Fruit fly (Drosophila melanogaster) whole organism, embryonic: ENCODE data around the gene Amun.

Experiments
- CG10267 ChIP-seq: fragments of 200-800 bp; sonication (Bioruptor generic); optimal IDR thresholded peaks from 2 replicates; lab custom pipeline; 2018; ENCODE audit warnings: missing biosample characterization, mild to moderate bottlenecking, missing genetic modification characterization, moderate library complexity
- CG10959 ChIP-seq: fragments of 200-800 bp; sonication (Bioruptor generic); IDR thresholded peaks from 2 replicates; pipeline ENCODE4 v1.3.6; 2022; ENCODE audit warnings: missing biosample characterization, missing genetic modification characterization
- CG11560 ChIP-seq: fragments of 200-800 bp; sonication (Bioruptor generic); IDR thresholded peaks from 3 replicates; pipeline ENCODE4 v1.3.6; 2022; ENCODE audit warnings: missing biosample characterization, missing genetic modification characterization
- CG16815 ChIP-seq: fragments of 200-800 bp; sonication (Bioruptor generic); optimal IDR thresholded peaks from 3 replicates; lab custom pipeline; 2017; ENCODE audit warnings: missing biosample characterization, mild to moderate bottlenecking, missing genetic modification characterization
- CG17361 ChIP-seq: fragments of 200-800 bp; sonication (Bioruptor generic); IDR thresholded peaks from 3 replicates; pipeline ENCODE4 v1.3.6; 2022; ENCODE audit warnings: missing biosample characterization, missing genetic modification characterization
- CG18476 ChIP-seq: fragments of 200-800 bp; sonication (Bioruptor generic); optimal IDR thresholded peaks from 2 replicates; lab custom pipeline; 2016; ENCODE audit warnings: missing biosample characterization, mild to moderate bottlenecking, missing genetic modification characterization
- CG34376 ChIP-seq: fragments of 200-800 bp; sonication (Bioruptor generic); optimal IDR thresholded peaks from 2 replicates; lab custom pipeline; 2018; ENCODE audit warnings: missing biosample characterization, mild to moderate bottlenecking, missing genetic modification characterization
- CG3847 ChIP-seq: fragments of 200-800 bp; sonication (Bioruptor generic); IDR thresholded peaks from 2 replicates; pipeline ENCODE4 v1.3.6; 2022; ENCODE audit warnings: missing biosample characterization, missing genetic modification characterization
- CG43689 ChIP-seq: fragments of 200-800 bp; sonication (Bioruptor generic); IDR thresholded peaks from 2 replicates; pipeline ENCODE4 v1.3.6; 2022; ENCODE audit warnings: missing biosample characterization, missing genetic modification characterization
- CG4617 ChIP-seq: fragments of 200-800 bp; sonication (Bioruptor generic); optimal IDR thresholded peaks from 3 replicates; lab custom pipeline; 2016; ENCODE audit warnings: missing biosample characterization, missing genetic modification characterization, borderline replicate concordance
- CG4730 ChIP-seq: fragments of 200-800 bp; sonication (Bioruptor generic); IDR thresholded peaks from 2 replicates; pipeline ENCODE4 v1.3.6; 2022; ENCODE audit warnings: missing biosample characterization, missing genetic modification characterization
- CG6654 ChIP-seq: fragments of 200-800 bp; sonication (Bioruptor generic); optimal IDR thresholded peaks from 2 replicates; lab custom pipeline; 2017; ENCODE audit warnings: missing biosample characterization, mild to moderate bottlenecking, missing genetic modification characterization
- CG6791 ChIP-seq: fragments of 200-800 bp; sonication (Bioruptor generic); IDR thresholded peaks from 3 replicates; pipeline ENCODE4 v1.3.6; 2022; ENCODE audit warnings: missing biosample characterization, missing genetic modification characterization; ENCODE audit not compliant: partially characterized antibody
- CG7839 ChIP-seq: fragments of 200-800 bp; sonication (Bioruptor generic); optimal IDR thresholded peaks from 3 replicates; lab custom pipeline; 2018; ENCODE audit warnings: missing biosample characterization, mild to moderate bottlenecking, missing genetic modification characterization, moderate library complexity
- Chrac-16 ChIP-seq: fragments of 200-800 bp; sonication (Bioruptor generic); optimal IDR thresholded peaks from 3 replicates; lab custom pipeline; 2016; ENCODE audit warnings: missing biosample characterization, missing genetic modification characterization
- D19B ChIP-seq: fragments of 200-800 bp; sonication (Bioruptor generic); optimal IDR thresholded peaks from 2 replicates; lab custom pipeline; 2017; ENCODE audit warnings: missing biosample characterization, mild to moderate bottlenecking, missing genetic modification characterization
- E2f1 ChIP-seq: fragments of 200-800 bp; sonication (Bioruptor generic); IDR thresholded peaks from 2 replicates; pipeline ENCODE4 v1.3.6; 2022; ENCODE audit warnings: missing biosample characterization, missing genetic modification characterization
- Ets97D ChIP-seq: fragments of 200-800 bp; sonication (Bioruptor generic); optimal IDR thresholded peaks from 3 replicates; lab custom pipeline; 2016; ENCODE audit warnings: missing biosample characterization, missing genetic modification characterization
- HLH4C ChIP-seq: fragments of 200-800 bp; sonication (Bioruptor generic); IDR thresholded peaks from 3 replicates; pipeline ENCODE4 v1.3.6; 2022; ENCODE audit warnings: missing biosample characterization, missing genetic modification characterization; ENCODE audit not compliant: partially characterized antibody
- Hr3 ChIP-seq: fragments of 200-800 bp; sonication (Bioruptor generic); optimal IDR thresholded peaks from 3 replicates; lab custom pipeline; 2016; ENCODE audit warnings: missing biosample characterization, missing genetic modification characterization
- Hr39 ChIP-seq: fragments of >200 bp; optimal IDR thresholded peaks from 2 replicates; lab custom pipeline; 2017
- Lhr ChIP-seq: fragments of 200-800 bp; sonication (Bioruptor generic); optimal IDR thresholded peaks from 3 replicates; lab custom pipeline; 2017; ENCODE audit warnings: mild to moderate bottlenecking, missing biosample characterization, missing genetic modification reagents, missing genetic modification characterization
- Med ChIP-seq: fragments of 200-800 bp; sonication (Bioruptor generic); peaks from one replicate; lab custom pipeline; 2016; ENCODE audit warnings: missing biosample characterization, missing genetic modification characterization, mild to moderate bottlenecking, inconsistent platforms, moderate library complexity
- Pdp1 ChIP-seq, 2 experiments: fragments of 200-800 bp; sonication (Bioruptor generic); optimal IDR thresholded peaks; 3 replicates each; lab custom pipeline; 2016; ENCODE audit warnings: missing biosample characterization in 2 of 2, missing genetic modification characterization in 2 of 2, mild to moderate bottlenecking in 1 of 2, moderate library complexity in 1 of 2
- Sry-δ ChIP-seq: fragments of 200-800 bp; sonication (Bioruptor generic); optimal IDR thresholded peaks from 2 replicates; lab custom pipeline; 2016; ENCODE audit warnings: missing biosample characterization, missing genetic modification characterization
- bigmax ChIP-seq: fragments of 200-800 bp; sonication (Bioruptor generic); optimal IDR thresholded peaks from 2 replicates; lab custom pipeline; 2018; ENCODE audit warnings: missing biosample characterization, mild to moderate bottlenecking, missing genetic modification characterization
- bsh ChIP-seq, 2 experiments: fragments of 200-800 bp; sonication (Bioruptor generic); optimal IDR thresholded peaks; 2 replicates each; lab custom pipeline; 2017 to 2018; ENCODE audit warnings: mild to moderate bottlenecking in 2 of 2, missing biosample characterization in 2 of 2, missing genetic modification characterization in 2 of 2, moderate library complexity in 1 of 2
- btn ChIP-seq: fragments of 200-800 bp; sonication (Bioruptor generic); optimal IDR thresholded peaks from 2 replicates; lab custom pipeline; 2016; ENCODE audit warnings: missing biosample characterization, missing genetic modification characterization
- crol ChIP-seq: fragments of 200-800 bp; sonication (Bioruptor generic); IDR thresholded peaks from 2 replicates; pipeline ENCODE4 v1.3.6; 2022; ENCODE audit warnings: missing biosample characterization, missing genetic modification characterization
- crp ChIP-seq, 2 experiments: fragments of 200-800 bp; sonication (Bioruptor generic); optimal IDR thresholded peaks; 2 replicates in 1 of 2; 3 replicates in 1 of 2; lab custom pipeline; 2017; ENCODE audit warnings: missing biosample characterization in 2 of 2, missing genetic modification characterization in 2 of 2, mild to moderate bottlenecking in 1 of 2, moderate library complexity in 1 of 2
- dysf ChIP-seq: fragments of 200-800 bp; sonication (Bioruptor generic); IDR thresholded peaks from 3 replicates; pipeline ENCODE4 v1.3.6; 2022; ENCODE audit warnings: missing biosample characterization, missing genetic modification characterization
- exex ChIP-seq: fragments of 200-800 bp; sonication (Bioruptor generic); optimal IDR thresholded peaks from 4 replicates; lab custom pipeline; 2018; ENCODE audit warnings: missing biosample characterization, mild to moderate bottlenecking, missing genetic modification characterization, moderate library complexity
- gcm ChIP-seq: fragments of 200-800 bp; sonication (Bioruptor generic); optimal IDR thresholded peaks from 2 replicates; lab custom pipeline; 2019; ENCODE audit warnings: missing biosample characterization, mild to moderate bottlenecking, missing genetic modification characterization, moderate library complexity
- gem ChIP-seq: fragments of 200-800 bp; sonication (Bioruptor generic); optimal IDR thresholded peaks from 2 replicates; lab custom pipeline; 2019; ENCODE audit warnings: missing biosample characterization, mild to moderate bottlenecking, missing genetic modification characterization, moderate library complexity
- hkb ChIP-seq, 2 experiments: fragments of 200-800 bp in 1 of 2; fragments of >200 bp in 1 of 2; sonication (Bioruptor generic) in 1 of 2; IDR thresholded peaks in 1 of 2; optimal IDR thresholded peaks in 1 of 2; 2 replicates each; pipeline versions ENCODE4 v1.3.6 to Lab custom; 2017 to 2022; ENCODE audit warnings: missing biosample characterization in 1 of 2, missing genetic modification characterization in 1 of 2
- insv ChIP-seq, 2 experiments: fragments of 200-800 bp; sonication (Bioruptor generic); optimal IDR thresholded peaks; 3 replicates each; lab custom pipeline; 2016 to 2018; ENCODE audit warnings: missing biosample characterization in 2 of 2, missing genetic modification characterization in 2 of 2
- jigr1 ChIP-seq: fragments of 200-800 bp; sonication (Bioruptor generic); IDR thresholded peaks from 3 replicates; pipeline ENCODE4 v1.3.6; 2022; ENCODE audit warnings: missing biosample characterization, missing genetic modification characterization
- kah ChIP-seq: fragments of 200-800 bp; sonication (Bioruptor generic); optimal IDR thresholded peaks from 2 replicates; lab custom pipeline; 2018; ENCODE audit warnings: missing biosample characterization, mild to moderate bottlenecking, missing genetic modification characterization
- lbe ChIP-seq: fragments of 200-800 bp; sonication (Bioruptor generic); optimal IDR thresholded peaks from 2 replicates; lab custom pipeline; 2016; ENCODE audit warnings: missing biosample characterization, mild to moderate bottlenecking, missing genetic modification characterization
- nerfin-2 ChIP-seq: fragments of 200-800 bp; sonication (Bioruptor generic); IDR thresholded peaks from 2 replicates; pipeline ENCODE4 v1.3.6; 2022; ENCODE audit warnings: missing biosample characterization, missing genetic modification characterization; ENCODE audit not compliant: partially characterized antibody
- oc ChIP-seq: fragments of 200-800 bp; sonication (Bioruptor generic); optimal IDR thresholded peaks from 2 replicates; lab custom pipeline; 2018; ENCODE audit warnings: missing biosample characterization, mild to moderate bottlenecking, missing genetic modification characterization, moderate library complexity
- pb ChIP-seq: fragments of 200-800 bp; sonication (Bioruptor generic); optimal IDR thresholded peaks from 3 replicates; lab custom pipeline; 2016; ENCODE audit warnings: missing biosample characterization, missing genetic modification characterization
- scrt ChIP-seq: fragments of 200-800 bp; sonication (Bioruptor generic); optimal IDR thresholded peaks from 2 replicates; lab custom pipeline; 2018; ENCODE audit warnings: missing biosample characterization, mild to moderate bottlenecking, missing genetic modification characterization, moderate library complexity
- sob ChIP-seq: fragments of 200-800 bp; sonication (Bioruptor generic); IDR thresholded peaks from 2 replicates; pipeline ENCODE4 v1.3.6; 2022; ENCODE audit warnings: missing biosample characterization, missing genetic modification characterization
- ssp ChIP-seq: fragments of 200-800 bp; sonication (Bioruptor generic); IDR thresholded peaks from 2 replicates; pipeline ENCODE4 v1.3.6; 2022; ENCODE audit warnings: missing biosample characterization, missing genetic modification characterization
- stc ChIP-seq: fragments of 200-800 bp; sonication (Bioruptor generic); IDR thresholded peaks from 2 replicates; pipeline ENCODE4 v1.3.6; 2022; ENCODE audit warnings: missing biosample characterization, missing genetic modification characterization
- stwl ChIP-seq: fragments of 200-800 bp; sonication (Bioruptor generic); optimal IDR thresholded peaks from 3 replicates; lab custom pipeline; 2018; ENCODE audit warnings: missing biosample characterization, mild to moderate bottlenecking, missing genetic modification characterization, moderate library complexity
- sug ChIP-seq: fragments of 200-800 bp; optimal IDR thresholded peaks from 2 replicates; lab custom pipeline; 2019; ENCODE audit warnings: missing biosample characterization, mild to moderate bottlenecking, missing genetic modification characterization, moderate library complexity
- zen2 ChIP-seq: fragments of 200-800 bp; sonication (Bioruptor generic); IDR thresholded peaks from 3 replicates; pipeline ENCODE4 v1.3.6; 2022; ENCODE audit warnings: missing biosample characterization, missing genetic modification characterization; ENCODE audit not compliant: partially characterized antibody

The Amun gene

dm6 chrX:11720138-11720537, 4.8 kb upstream of the Amun start, which contains the start of gene Tango10 (continued):
- TF ChIP-seq zen2 (GFP tag; lab: Robert Waterston, UW), result peak; percentile 78; the same call in 2 of the 3 replicates
- peak; percentile 55 for TF ChIP-seq Chrac-16

dm6 chrX:11717892-11718291, 2.5 kb upstream of the Amun start:
- TF ChIP-seq Hr39 (no peak), kah (GFP tag; lab: Kevin White, UChicago) (no peak), gem (tag; lab: Kevin White, UChicago) (no peak), CG6654 (GFP tag; lab: Kevin White, UChicago) (no peak), jigr1 (GFP tag; lab: Robert Waterston, UW) (no peak), dysf (no peak), nerfin-2 (GFP tag; lab: Robert Waterston, UW) (no peak), D19B (GFP tag; lab: Kevin White, UChicago) (no peak), E2f1 (GFP tag; lab: Robert Waterston, UW) (no peak), stwl (tag; lab: Kevin White, UChicago) (no peak), sob (no peak), exex (peak; percentile 73), Med (peak; percentile 0), hkb (optimal IDR thresholded peaks at IDR 0.05; lab: Kevin White, UChicago) (no peak), hkb (GFP tag; IDR thresholded peaks at IDR 0.05; lab: Robert Waterston, UW) (no peak), scrt (GFP tag; lab: Kevin White, UChicago) (no peak), Pdp1 (GFP tag; optimal IDR thresholded peaks at IDR 0.05; lab: Kevin White, UChicago) (no peak), CG3847 (GFP tag; lab: Robert Waterston, UW) (no peak), CG11560 (no peak), insv (GFP tag; optimal IDR thresholded peaks at IDR 0.05; lab: Kevin White, UChicago) (no peak), CG6791 (GFP tag; lab: Robert Waterston, UW) (no peak), pb (GFP tag; lab: Kevin White, UChicago) (no peak), CG7839 (no peak), sug (tag; lab: Kevin White, UChicago) (peak; percentile 42), gcm (GFP tag; lab: Kevin White, UChicago) (no peak), crp (GFP tag; optimal IDR thresholded peaks at IDR 0.05; lab: Kevin White, UChicago) (no peak), bsh (GFP tag; optimal IDR thresholded peaks at IDR 0.05; lab: Kevin White, UChicago) (no peak), CG4730 (GFP tag; lab: Robert Waterston, UW) (no peak), CG43689 (no peak), CG16815 (GFP tag; lab: Kevin White, UChicago) (no peak), Ets97D (GFP tag; lab: Kevin White, UChicago) (no peak), CG34376 (peak; percentile 67), CG4617 (no peak), HLH4C (GFP tag; lab: Robert Waterston, UW) (no peak), CG17361 (no peak), CG18476 (GFP tag; lab: Kevin White, UChicago) (no peak)

- no peak for TF ChIP-seq stc
- peak; percentile 63; the same call in 1 of the 2 replicates for TF ChIP-seq crol
- peak; percentile 12; the same call in 1 of the 2 replicates for TF ChIP-seq CG10959 (GFP tag; lab: Robert Waterston, UW)
- 0 out of 2 replicates have a peak, but pooled peaks have one; percentile 19 for TF ChIP-seq ssp (GFP tag; lab: Robert Waterston, UW)
- peak; percentile 42 for TF ChIP-seq Lhr (GFP tag; lab: Kevin White, UChicago)
- TF ChIP-seq Hr3 (GFP tag; lab: Kevin White, UChicago), result no peak
- peak; percentile 57 for TF ChIP-seq Sry-δ (GFP tag; lab: Kevin White, UChicago)
- no peak for TF ChIP-seq btn (GFP tag; lab: Kevin White, UChicago)
- peak; percentile 48 for TF ChIP-seq lbe (GFP tag; lab: Kevin White, UChicago)
- peak; percentile 50 for TF ChIP-seq CG10267 (tag; lab: Kevin White, UChicago)
- TF ChIP-seq bigmax, result no peak
- no peak for TF ChIP-seq oc (tag; lab: Kevin White, UChicago)
- TF ChIP-seq hkb (optimal IDR thresholded peaks at IDR 0.05; lab: Kevin White, UChicago), result no peak
- TF ChIP-seq hkb (GFP tag; IDR thresholded peaks at IDR 0.05; lab: Robert Waterston, UW), result peak; percentile 50; the same call in 1 of the 2 replicates
Measured at dm6 chrX:11716731-11717326, 1.5 kb upstream of the Amun start, which contains the start of gene prtp. TSS of gene prtp (plus strand) at chrX:11716756.
